Fruit fly (Drosophila melanogaster) whole organism, pupa: ENCODE measurements around the gene Snap24.

Source experiments
- CG10348 ChIP-seq: fragments of 200-800 bp; sonication (Bioruptor generic); IDR thresholded peaks from 2 replicates; pipeline ENCODE4 v1.3.6; 2022; ENCODE audit warnings: missing biosample characterization, missing genetic modification characterization
- CG12605 ChIP-seq: fragments of 200-800 bp; sonication (Bioruptor generic); IDR thresholded peaks from 2 replicates; pipeline ENCODE4 v1.3.6; 2022; ENCODE audit warnings: missing biosample characterization, missing genetic modification characterization
- CG13204 ChIP-seq: fragments of 200-800 bp; sonication (Bioruptor generic); optimal IDR thresholded peaks from 2 replicates; lab custom pipeline; 2018; ENCODE audit warnings: missing biosample characterization, mild to moderate bottlenecking, missing genetic modification characterization, moderate library complexity
- CG14655 ChIP-seq: fragments of 200-800 bp; sonication (Bioruptor generic); optimal IDR thresholded peaks from 3 replicates; lab custom pipeline; 2017; ENCODE audit warnings: mild to moderate bottlenecking, missing biosample characterization, missing genetic modification reagents, missing genetic modification characterization
- CG15710 ChIP-seq: fragments of 200-800 bp; sonication (Bioruptor generic); optimal IDR thresholded peaks from 2 replicates; lab custom pipeline; 2018; ENCODE audit warnings: missing biosample characterization, mild to moderate bottlenecking, missing genetic modification characterization, moderate library complexity
- CG17806 ChIP-seq: fragments of 200-800 bp; sonication (Bioruptor generic); optimal IDR thresholded peaks from 2 replicates; lab custom pipeline; 2018; ENCODE audit warnings: missing biosample characterization, mild to moderate bottlenecking, missing genetic modification characterization, moderate library complexity
- CG32121 ChIP-seq: fragments of 200-800 bp; sonication (Bioruptor generic); IDR thresholded peaks from 2 replicates; pipeline ENCODE4 v1.3.6; 2022; ENCODE audit warnings: missing biosample characterization, missing genetic modification characterization
- CG34367 ChIP-seq: fragments of 200-800 bp; sonication (Bioruptor generic); optimal IDR thresholded peaks from 2 replicates; lab custom pipeline; 2018; ENCODE audit warnings: missing biosample characterization, mild to moderate bottlenecking, missing genetic modification characterization
- CG4496 ChIP-seq: fragments of 200-800 bp; sonication (Bioruptor generic); IDR thresholded peaks from 3 replicates; pipeline ENCODE4 v1.3.6; 2022; ENCODE audit warnings: missing biosample characterization, missing genetic modification characterization
- CG8159 ChIP-seq: fragments of 200-800 bp; sonication (Bioruptor generic); optimal IDR thresholded peaks from 3 replicates; lab custom pipeline; 2018; ENCODE audit warnings: missing biosample characterization, mild to moderate bottlenecking, missing genetic modification characterization, moderate library complexity
- CG8301 ChIP-seq: fragments of 200-800 bp; sonication (Bioruptor generic); optimal IDR thresholded peaks from 2 replicates; lab custom pipeline; 2018; ENCODE audit warnings: missing biosample characterization, mild to moderate bottlenecking, missing genetic modification characterization
- CG9948 ChIP-seq: fragments of 200-800 bp; sonication (Bioruptor generic); optimal IDR thresholded peaks from 2 replicates; lab custom pipeline; 2018; ENCODE audit warnings: missing biosample characterization, mild to moderate bottlenecking, missing genetic modification characterization, moderate library complexity
- D1 ChIP-seq: fragments of 200-800 bp; sonication (Bioruptor generic); optimal IDR thresholded peaks from 2 replicates; lab custom pipeline; 2018; ENCODE audit warnings: missing biosample characterization, mild to moderate bottlenecking, missing genetic modification characterization, moderate library complexity
- EcR ChIP-seq: fragments of 200-800 bp; sonication (Bioruptor generic); optimal IDR thresholded peaks from 3 replicates; lab custom pipeline; 2019; ENCODE audit warnings: missing biosample characterization, missing genetic modification characterization, mild to moderate bottlenecking, moderate library complexity, missing genetic modification reagents
- Ets98B ChIP-seq: fragments of 200-800 bp; sonication (Bioruptor generic); IDR thresholded peaks from 2 replicates; pipeline ENCODE4 v1.3.6; 2022; ENCODE audit warnings: missing biosample characterization, missing genetic modification characterization
- Pif1A ChIP-seq: fragments of 200-800 bp; sonication (Bioruptor generic); optimal IDR thresholded peaks from 3 replicates; lab custom pipeline; 2016; ENCODE audit warnings: missing biosample characterization, missing genetic modification characterization
- Pif1B ChIP-seq: fragments of 200-800 bp; sonication (Bioruptor generic); optimal IDR thresholded peaks from 3 replicates; lab custom pipeline; 2016; ENCODE audit warnings: missing biosample characterization, missing genetic modification characterization
- Snoo ChIP-seq: fragments of 200-800 bp; sonication (Bioruptor generic); optimal IDR thresholded peaks from 3 replicates; lab custom pipeline; 2017; ENCODE audit warnings: missing biosample characterization, mild to moderate bottlenecking, missing genetic modification characterization, inconsistent platforms
- fd96Ca ChIP-seq: fragments of 200-800 bp; sonication (Bioruptor generic); IDR thresholded peaks from 3 replicates; pipeline ENCODE4 v1.3.6; 2022; ENCODE audit warnings: missing biosample characterization, missing genetic modification characterization
- gl ChIP-seq: fragments of 200-800 bp; sonication (Bioruptor generic); optimal IDR thresholded peaks from 2 replicates; lab custom pipeline; 2018; ENCODE audit warnings: missing biosample characterization, mild to moderate bottlenecking, missing genetic modification characterization
- rn ChIP-seq: fragments of 200-800 bp; sonication (Bioruptor generic); IDR thresholded peaks from 2 replicates; pipeline ENCODE4 v1.3.6; 2022; ENCODE audit warnings: missing biosample characterization, missing genetic modification characterization

Gene Snap24

DNA sequence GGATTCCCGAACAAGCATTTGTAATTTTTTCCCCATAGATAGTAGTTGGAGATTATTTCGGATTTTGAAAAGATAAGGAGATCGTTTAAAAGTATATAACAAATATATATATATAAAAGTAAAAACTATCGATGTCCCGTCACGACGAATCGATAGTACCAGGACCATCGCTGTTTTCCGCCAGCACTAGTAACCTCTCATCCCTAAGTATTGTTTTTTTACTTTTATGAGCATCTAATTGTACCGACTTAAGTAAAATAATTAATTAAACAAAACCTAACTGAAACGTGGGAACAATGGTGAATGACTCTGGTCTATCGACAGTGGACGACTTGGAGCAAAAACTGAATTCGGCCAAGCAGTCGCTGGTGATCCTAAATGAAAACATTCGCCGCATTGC, 22.2 kb downstream of the Snap24 start, which contains the start of gene Pnn:
Gene Pnn, plus strand, starts transcription at position 187 of the 400 bp plus-strand sequence.
- TF ChIP-seq CG15710 (no peak), Pif1A (GFP tag; lab: Kevin White, UChicago) (no peak), CG12605 (GFP tag; lab: Robert Waterston, UW) (no peak), D1 (tag; lab: Kevin White, UChicago) (no peak), Snoo (tag; lab: Kevin White, UChicago) (no peak), CG4496 (GFP tag; lab: Robert Waterston, UW) (no peak), CG13204 (GFP tag; lab: Kevin White, UChicago) (no peak), EcR (GFP tag; lab: Kevin White, UChicago) (no peak), CG9948 (tag; lab: Kevin White, UChicago) (no peak), Ets98B (no peak), CG8301 (tag; lab: Kevin White, UChicago) (no peak), fd96Ca (no peak), CG10348 (GFP tag; lab: Robert Waterston, UW) (no peak), gl (tag; lab: Kevin White, UChicago) (no peak)

DNA sequence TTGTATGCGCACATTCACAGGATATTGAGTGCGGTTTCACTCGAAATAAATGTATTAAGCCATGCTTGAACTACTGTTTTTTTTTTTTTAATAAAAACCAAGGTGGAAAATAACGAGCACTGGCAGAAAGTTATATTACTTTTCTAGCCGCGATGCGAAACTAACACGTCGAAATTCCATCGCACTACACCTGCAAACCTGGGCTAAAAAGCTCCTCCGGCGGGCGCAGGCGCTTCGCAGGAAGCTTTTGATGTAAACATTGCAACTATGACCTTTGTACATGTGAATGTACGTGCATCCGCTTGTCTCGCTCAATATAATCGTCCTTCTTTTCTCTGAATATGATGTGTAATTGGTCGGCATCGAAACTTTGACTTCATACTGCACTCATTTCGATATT, 23.2 kb downstream of the Snap24 start, which contains the start of gene side-VII:
Gene side-VII, minus strand, starts transcription at position 187 of the 400 bp plus-strand sequence.
- TF ChIP-seq CG13204 (GFP tag; lab: Kevin White, UChicago) (no peak), Pif1A (GFP tag; lab: Kevin White, UChicago) (no peak), CG14655 (GFP tag; lab: Kevin White, UChicago) (no peak), rn (no peak), CG10348 (GFP tag; lab: Robert Waterston, UW) (no peak), CG9948 (tag; lab: Kevin White, UChicago) (no peak), fd96Ca (no peak), CG8301 (tag; lab: Kevin White, UChicago) (no peak), Pif1B (GFP tag; lab: Kevin White, UChicago) (no peak), Ets98B (no peak), CG34367 (tag; lab: Kevin White, UChicago) (no peak), D1 (tag; lab: Kevin White, UChicago) (no peak)
- TF ChIP-seq, all 21 proteins: peak for 0

- no peak for TF ChIP-seq CG4496 (GFP tag; lab: Robert Waterston, UW)
- TF ChIP-seq D1 (tag; lab: Kevin White, UChicago) = no peak
- TF ChIP-seq Snoo (tag; lab: Kevin White, UChicago) = no peak
- no peak for TF ChIP-seq CG9948 (tag; lab: Kevin White, UChicago)
- no peak for TF ChIP-seq CG8301 (tag; lab: Kevin White, UChicago)
- no peak for TF ChIP-seq CG32121 (GFP tag; lab: Robert Waterston, UW)
Measured at dm6 chr3R:9735151-9735550, 27.8 kb downstream of the Snap24 start.

- TF ChIP-seq Ets98B (no peak), CG32121 (GFP tag; lab: Robert Waterston, UW) (no peak), CG4496 (GFP tag; lab: Robert Waterston, UW) (no peak), CG9948 (tag; lab: Kevin White, UChicago) (no peak), CG17806 (tag; lab: Kevin White, UChicago) (no peak), CG14655 (GFP tag; lab: Kevin White, UChicago) (no peak), Snoo (tag; lab: Kevin White, UChicago) (no peak), EcR (GFP tag; lab: Kevin White, UChicago) (no peak), CG8159 (tag; lab: Kevin White, UChicago) (no peak), Pif1A (GFP tag; lab: Kevin White, UChicago) (no peak), CG12605 (GFP tag; lab: Robert Waterston, UW) (no peak)
Measured at dm6 chr3R:9733150-9733549, 29.8 kb downstream of the Snap24 start, which contains the start of gene alphaTub85E. TSS of gene alphaTub85E (minus strand) at chr3R:9733250.

DNA sequence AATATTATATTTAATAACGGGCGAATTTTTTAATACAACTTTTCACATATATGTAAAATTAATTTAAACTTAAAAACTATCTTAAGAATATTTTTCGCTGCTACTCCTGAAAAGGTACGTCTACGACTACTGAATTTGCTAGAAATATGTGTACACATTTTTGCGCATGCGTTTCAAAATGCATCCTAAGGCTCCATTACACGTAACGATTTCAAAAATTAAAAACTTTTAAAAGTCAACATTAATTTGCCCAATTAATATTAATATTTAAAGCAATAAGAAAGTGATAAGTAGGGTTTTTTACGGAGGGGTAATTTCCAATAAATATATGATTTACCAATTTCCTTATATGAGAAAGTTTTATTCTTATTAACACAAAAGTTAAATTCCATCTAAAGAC, 32.2 kb downstream of the Snap24 start, which contains the start of gene FoxP:
Gene FoxP, minus strand, starts transcription at position 89 of the 400 bp plus-strand sequence.
- TF ChIP-seq Pif1B (GFP tag; lab: Kevin White, UChicago) = no peak
- TF ChIP-seq CG14655 (GFP tag; lab: Kevin White, UChicago) = no peak
- no peak for TF ChIP-seq CG13204 (GFP tag; lab: Kevin White, UChicago)
- TF ChIP-seq CG8301 (tag; lab: Kevin White, UChicago) = no peak
- TF ChIP-seq CG9948 (tag; lab: Kevin White, UChicago) = no peak
- TF ChIP-seq Snoo (tag; lab: Kevin White, UChicago) = no peak
- no peak for TF ChIP-seq EcR (GFP tag; lab: Kevin White, UChicago)
- TF ChIP-seq CG8159 (tag; lab: Kevin White, UChicago) = no peak
- TF ChIP-seq Pif1A (GFP tag; lab: Kevin White, UChicago) = no peak
- TF ChIP-seq Ets98B = no peak

DNA sequence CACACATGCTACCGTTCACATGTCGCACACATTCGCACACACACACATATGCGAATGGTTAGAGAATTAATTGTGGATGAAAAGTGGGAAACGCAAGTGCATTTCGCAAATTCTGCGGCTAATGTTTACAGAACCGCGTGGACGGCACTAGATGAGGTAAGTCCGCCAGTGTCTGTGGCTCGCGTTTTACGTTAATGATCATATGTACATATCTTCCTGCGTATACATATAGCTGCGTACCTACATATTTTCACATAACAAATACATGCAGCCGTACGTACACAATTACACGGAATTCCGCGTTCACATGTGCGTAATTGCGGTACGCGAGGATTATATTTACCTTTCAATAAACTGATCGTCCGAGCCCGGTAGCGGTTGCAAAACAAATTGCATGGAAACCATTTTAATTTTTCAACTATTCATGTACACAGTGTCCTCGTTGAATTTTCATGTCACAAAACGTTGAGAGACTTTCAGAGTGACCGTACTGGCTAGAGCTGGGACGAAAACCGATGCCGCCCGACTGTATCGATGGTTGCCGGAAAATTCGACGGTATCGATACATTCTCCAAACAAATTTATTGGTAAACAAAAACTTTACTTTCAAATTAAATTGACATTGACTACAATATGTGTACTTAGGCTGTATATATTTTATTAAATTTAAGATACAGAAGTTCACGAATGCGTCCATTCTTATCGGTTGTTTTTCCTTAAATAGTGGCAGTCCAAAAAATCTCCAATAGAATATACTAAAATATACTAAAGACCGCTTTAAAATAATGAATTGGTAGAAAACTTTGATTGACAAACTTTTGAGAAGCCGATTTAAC, 37.6 kb downstream of the Snap24 start, which contains the start of gene hyd:
Gene hyd, minus strand, starts transcription at position 495 of the 836 bp plus-strand sequence.
- TF ChIP-seq CG13204 (GFP tag; lab: Kevin White, UChicago) (no peak), gl (tag; lab: Kevin White, UChicago) (no peak), CG8301 (tag; lab: Kevin White, UChicago) (no peak), CG14655 (GFP tag; lab: Kevin White, UChicago) (no peak), CG15710 (no peak), fd96Ca (no peak), rn (no peak), CG34367 (tag; lab: Kevin White, UChicago) (no peak), Ets98B (no peak), CG17806 (tag; lab: Kevin White, UChicago) (no peak), Pif1B (GFP tag; lab: Kevin White, UChicago) (no peak), CG9948 (tag; lab: Kevin White, UChicago) (no peak), CG8159 (tag; lab: Kevin White, UChicago) (no peak)
